Worm (Caenorhabditis elegans) whole organism, early embryonic: ENCODE data around the gene F42G2.7.

Experiments used
- B0310.2 ChIP-seq: sonication (generic microtip); optimal IDR thresholded peaks from 2 replicates; lab custom pipeline; 2016; ENCODE audit warnings: mild to moderate bottlenecking, missing genetic modification characterization, missing compliant biosample characterization
- F13C5.2 ChIP-seq: sonication (generic microtip); optimal IDR thresholded peaks from 2 replicates; lab custom pipeline; 2017; ENCODE audit warnings: mild to moderate bottlenecking, missing genetic modification characterization, inconsistent platforms, missing compliant biosample characterization
- ama-1 ChIP-seq: fragments of 150-350 bp; optimal IDR thresholded peaks from 2 replicates; lab custom pipeline; 2014
- ceh-13 ChIP-seq: fragments of 200-800 bp; sonication (Bioruptor generic); optimal IDR thresholded peaks from 2 replicates; lab custom pipeline; 2018; ENCODE audit warnings: mild to moderate bottlenecking, missing genetic modification characterization, missing compliant biosample characterization
- ceh-36 ChIP-seq: sonication (generic microtip); optimal IDR thresholded peaks from 2 replicates; lab custom pipeline; 2016; ENCODE audit warnings: missing genetic modification characterization, inconsistent platforms, missing compliant biosample characterization
- ets-7 ChIP-seq: sonication (generic microtip); optimal IDR thresholded peaks from 2 replicates; lab custom pipeline; 2016; ENCODE audit warnings: missing genotype, missing genetic modification characterization, missing compliant biosample characterization
- hmg-4 ChIP-seq: fragments of 200-800 bp; sonication (Bioruptor generic); optimal IDR thresholded peaks from 2 replicates; lab custom pipeline; 2018; ENCODE audit warnings: mild to moderate bottlenecking, missing genetic modification characterization, missing compliant biosample characterization
- hnd-1 ChIP-seq: sonication (generic microtip); optimal IDR thresholded peaks from 2 replicates; lab custom pipeline; 2016; ENCODE audit warnings: missing genetic modification characterization, missing compliant biosample characterization
- pes-1 ChIP-seq: fragments of 200-800 bp; sonication (Bioruptor generic); IDR thresholded peaks from 2 replicates; pipeline ENCODE4 v1.3.6; 2022; ENCODE audit warnings: missing genetic modification reagents, missing genetic modification characterization, missing compliant biosample characterization
- scrt-1 ChIP-seq: fragments of 200-800 bp; sonication (Bioruptor generic); IDR thresholded peaks from 2 replicates; pipeline ENCODE4 v1.3.6; 2022; ENCODE audit warnings: missing genetic modification characterization, missing compliant biosample characterization
- tbx-11 ChIP-seq: fragments of 200-800 bp; sonication (Bioruptor generic); IDR thresholded peaks from 2 replicates; pipeline ENCODE4 v1.3.6; 2022; ENCODE audit warnings: missing genetic modification characterization, missing compliant biosample characterization
- tbx-37 ChIP-seq: fragments of 200-800 bp; sonication (Bioruptor generic); conservative IDR thresholded peaks from 2 replicates; pipeline ENCODE4 v1.3.6; 2022; ENCODE audit warnings: missing genetic modification reagents, missing genetic modification characterization, missing compliant biosample characterization
- tra-4 ChIP-seq: sonication (generic microtip); optimal IDR thresholded peaks from 2 replicates; lab custom pipeline; 2017; ENCODE audit warnings: missing genetic modification characterization, missing compliant biosample characterization

DNA sequence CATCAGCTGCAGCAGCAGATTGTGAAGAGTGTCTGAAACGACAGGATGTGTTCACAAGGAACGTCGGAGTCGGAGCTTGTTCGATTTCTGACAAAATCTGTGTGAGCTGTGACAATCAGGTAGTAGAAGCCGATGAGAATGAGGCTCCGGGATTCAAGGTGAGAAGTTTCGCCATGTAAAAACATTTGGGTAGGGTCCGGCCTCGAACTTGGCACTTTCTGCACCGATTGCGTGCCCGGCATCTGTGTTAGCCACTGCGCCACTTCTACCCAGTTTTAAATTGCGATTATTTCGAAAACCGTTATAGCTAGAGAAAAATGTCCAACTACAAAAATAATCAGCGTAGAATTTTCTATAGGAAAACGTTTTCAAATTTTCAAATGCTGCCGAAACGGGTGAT lies 28.8 kb downstream of the F42G2.7 start:
- TF ChIP-seq ama-1 (lab: Kevin White, UChicago) (no peak), tbx-37 (GFP tag; lab: Robert Waterston, UW) (no peak), ceh-13 (GFP tag; lab: Kevin White, UChicago) (no peak), hmg-4 (no peak), ceh-36 (no peak), hnd-1 (tag; lab: Kevin White, UChicago) (no peak), pes-1 (no peak), F13C5.2 (tag; lab: Kevin White, UChicago) (no peak), tbx-11 (GFP tag; lab: Robert Waterston, UW) (no peak), ets-7 (tag; lab: Kevin White, UChicago) (no peak), scrt-1 (GFP tag; lab: Robert Waterston, UW) (no peak), B0310.2 (no peak), tra-4 (tag; lab: Kevin White, UChicago) (no peak)
